Fruit fly (Drosophila melanogaster) whole organism, embryonic: ENCODE measurements around the gene Ku80.

Source experiments
- Atf-2 ChIP-seq: fragments of 200-800 bp; sonication (Bioruptor generic); optimal IDR thresholded peaks from 2 replicates; lab custom pipeline; 2016; ENCODE audit warnings: missing biosample characterization, missing genetic modification characterization
- Atf6 ChIP-seq: fragments of 200-800 bp; sonication (Bioruptor generic); IDR thresholded peaks from 2 replicates; pipeline ENCODE4 v1.3.6; 2022; ENCODE audit warnings: missing biosample characterization, missing genetic modification characterization
- C15 ChIP-seq: fragments of 200-800 bp; sonication (Bioruptor generic); IDR thresholded peaks from 3 replicates; pipeline ENCODE4 v1.3.6; 2022; ENCODE audit warnings: missing biosample characterization, missing genetic modification characterization
- CG10209 ChIP-seq: fragments of 200-800 bp; sonication (Bioruptor generic); optimal IDR thresholded peaks from 3 replicates; lab custom pipeline; 2017; ENCODE audit warnings: missing biosample characterization, mild to moderate bottlenecking, missing genetic modification characterization, missing genetic modification reagents
- CG11560 ChIP-seq: fragments of 200-800 bp; sonication (Bioruptor generic); IDR thresholded peaks from 3 replicates; pipeline ENCODE4 v1.3.6; 2022; ENCODE audit warnings: missing biosample characterization, missing genetic modification characterization
- CG12391 ChIP-seq: fragments of 200-800 bp; sonication (Bioruptor generic); optimal IDR thresholded peaks from 3 replicates; lab custom pipeline; 2018; ENCODE audit warnings: missing biosample characterization, mild to moderate bottlenecking, missing genetic modification characterization, moderate library complexity
- CG12744 ChIP-seq: fragments of 200-800 bp; sonication (Bioruptor generic); optimal IDR thresholded peaks from 2 replicates; lab custom pipeline; 2016; ENCODE audit warnings: missing biosample characterization, missing genetic modification characterization
- CG13296 ChIP-seq: fragments of 200-800 bp; sonication (Bioruptor generic); optimal IDR thresholded peaks from 3 replicates; lab custom pipeline; 2018; ENCODE audit warnings: missing biosample characterization, mild to moderate bottlenecking, missing genetic modification characterization
- CG14667 ChIP-seq: fragments of 200-800 bp; sonication (Bioruptor generic); IDR thresholded peaks from 2 replicates; pipeline ENCODE4 v1.3.6; 2022; ENCODE audit warnings: missing biosample characterization, missing genetic modification characterization
- CG1647 ChIP-seq: fragments of 200-800 bp; sonication (Bioruptor generic); optimal IDR thresholded peaks from 3 replicates; lab custom pipeline; 2016; ENCODE audit warnings: missing biosample characterization, missing genetic modification characterization
- CG17802 ChIP-seq: fragments of 200-800 bp; sonication (Bioruptor generic); optimal IDR thresholded peaks from 2 replicates; lab custom pipeline; 2018; ENCODE audit warnings: missing biosample characterization, mild to moderate bottlenecking, missing genetic modification characterization, moderate library complexity
- CG18619 ChIP-seq: fragments of 200-800 bp; sonication (Bioruptor generic); optimal IDR thresholded peaks from 3 replicates; lab custom pipeline; 2017; ENCODE audit warnings: missing biosample characterization, mild to moderate bottlenecking, missing genetic modification characterization
- CG2120 ChIP-seq: fragments of 200-800 bp; sonication (Bioruptor generic); optimal IDR thresholded peaks from 3 replicates; lab custom pipeline; 2016; ENCODE audit warnings: missing biosample characterization, missing genetic modification characterization
- CG43689 ChIP-seq: fragments of 200-800 bp; sonication (Bioruptor generic); IDR thresholded peaks from 2 replicates; pipeline ENCODE4 v1.3.6; 2022; ENCODE audit warnings: missing biosample characterization, missing genetic modification characterization
- CG4730 ChIP-seq: fragments of 200-800 bp; sonication (Bioruptor generic); IDR thresholded peaks from 2 replicates; pipeline ENCODE4 v1.3.6; 2022; ENCODE audit warnings: missing biosample characterization, missing genetic modification characterization
- CG6272 ChIP-seq: fragments of 200-800 bp; sonication (Bioruptor generic); IDR thresholded peaks from 2 replicates; pipeline ENCODE4 v1.3.6; 2022; ENCODE audit warnings: missing biosample characterization, missing genetic modification characterization
- CG6854 ChIP-seq: fragments of 200-800 bp; sonication (Bioruptor generic); optimal IDR thresholded peaks from 3 replicates; lab custom pipeline; 2017; ENCODE audit warnings: missing biosample characterization, mild to moderate bottlenecking, missing genetic modification characterization
- CG7556 ChIP-seq: fragments of 200-800 bp; sonication (Bioruptor generic); optimal IDR thresholded peaks from 2 replicates; lab custom pipeline; 2017; ENCODE audit warnings: missing biosample characterization, mild to moderate bottlenecking, missing genetic modification characterization
- CG8089 ChIP-seq: fragments of 200-800 bp; sonication (Bioruptor generic); optimal IDR thresholded peaks from 3 replicates; lab custom pipeline; 2016; ENCODE audit warnings: missing biosample characterization, missing genetic modification characterization
- CG8388 ChIP-seq: fragments of 200-800 bp; sonication (Bioruptor generic); optimal IDR thresholded peaks from 2 replicates; lab custom pipeline; 2019; ENCODE audit warnings: missing biosample characterization, mild to moderate bottlenecking, missing genetic modification characterization, moderate library complexity
- CG9797 ChIP-seq: fragments of 200-800 bp; sonication (Bioruptor generic); optimal IDR thresholded peaks from 3 replicates; lab custom pipeline; 2018; ENCODE audit warnings: missing biosample characterization, mild to moderate bottlenecking, missing genetic modification characterization
- Dad ChIP-seq: fragments of 200-800 bp; sonication (Bioruptor generic); optimal IDR thresholded peaks from 3 replicates; lab custom pipeline; 2016; ENCODE audit warnings: missing biosample characterization, missing genetic modification characterization
- GATAe ChIP-seq: fragments of 200-800 bp; sonication (Bioruptor generic); conservative IDR thresholded peaks from 2 replicates; pipeline ENCODE4 v1.3.6; 2022; ENCODE audit warnings: missing biosample characterization, missing genetic modification characterization
- HHEX ChIP-seq: fragments of 200-800 bp; sonication (Bioruptor generic); optimal IDR thresholded peaks from 3 replicates; lab custom pipeline; 2017; ENCODE audit warnings: missing biosample characterization, mild to moderate bottlenecking, missing genetic modification characterization, missing genetic modification reagents
- HLH3B ChIP-seq: fragments of 200-800 bp; sonication (Bioruptor generic); IDR thresholded peaks from 2 replicates; pipeline ENCODE4 v1.3.6; 2022; ENCODE audit warnings: missing biosample characterization, missing genetic modification characterization
- Hand ChIP-seq: fragments of 200-800 bp; sonication (Bioruptor generic); optimal IDR thresholded peaks from 2 replicates; lab custom pipeline; 2017; ENCODE audit warnings: mild to moderate bottlenecking, missing biosample characterization, missing genetic modification reagents, missing genetic modification characterization
- Hmr ChIP-seq: fragments of 200-800 bp; sonication (Bioruptor generic); optimal IDR thresholded peaks from 3 replicates; lab custom pipeline; 2017; ENCODE audit warnings: mild to moderate bottlenecking, missing biosample characterization, missing genetic modification reagents, missing genetic modification characterization
- Hr39 ChIP-seq: fragments of >200 bp; optimal IDR thresholded peaks from 2 replicates; lab custom pipeline; 2017
- MBD-R2 ChIP-seq: fragments of 200-800 bp; sonication (Bioruptor generic); IDR thresholded peaks from 2 replicates; pipeline ENCODE4 v1.3.6; 2022; ENCODE audit warnings: missing biosample characterization, missing genetic modification characterization
- PHDP ChIP-seq: fragments of 200-800 bp; sonication (Bioruptor generic); optimal IDR thresholded peaks from 3 replicates; lab custom pipeline; 2018; ENCODE audit warnings: missing biosample characterization, mild to moderate bottlenecking, missing genetic modification characterization, moderate library complexity
- Pdp1 ChIP-seq, 2 experiments: fragments of 200-800 bp; sonication (Bioruptor generic); optimal IDR thresholded peaks; 3 replicates each; lab custom pipeline; 2016; ENCODE audit warnings: missing biosample characterization in 2 of 2, missing genetic modification characterization in 2 of 2, mild to moderate bottlenecking in 1 of 2, moderate library complexity in 1 of 2
- Rfx ChIP-seq: fragments of 200-800 bp; sonication (Bioruptor generic); IDR thresholded peaks from 2 replicates; pipeline ENCODE4 v1.3.6; 2022; ENCODE audit warnings: missing biosample characterization, missing genetic modification characterization
- ap ChIP-seq: fragments of 200-800 bp; sonication (Bioruptor generic); IDR thresholded peaks from 2 replicates; pipeline ENCODE4 v1.3.6; 2022; ENCODE audit warnings: missing biosample characterization, missing genetic modification characterization
- ara ChIP-seq: fragments of 200-800 bp; sonication (Bioruptor generic); IDR thresholded peaks from 2 replicates; pipeline ENCODE4 v1.3.6; 2022; ENCODE audit warnings: missing biosample characterization, missing genetic modification characterization
- chm ChIP-seq: fragments of 200-800 bp; sonication (Bioruptor generic); IDR thresholded peaks from 2 replicates; pipeline ENCODE4 v1.3.6; 2022; ENCODE audit warnings: missing biosample characterization, missing genetic modification characterization
- ci ChIP-seq: fragments of 200-800 bp; sonication (Bioruptor generic); IDR thresholded peaks from 3 replicates; pipeline ENCODE4 v1.3.6; 2022; ENCODE audit warnings: missing biosample characterization, missing genetic modification characterization
- da ChIP-seq: fragments of 200-800 bp; sonication (Bioruptor generic); optimal IDR thresholded peaks from 2 replicates; lab custom pipeline; 2016; ENCODE audit warnings: missing biosample characterization, missing genetic modification characterization
- dimm ChIP-seq: fragments of 200-800 bp; sonication (Bioruptor generic); IDR thresholded peaks from 2 replicates; pipeline ENCODE4 v1.3.6; 2022; ENCODE audit warnings: missing biosample characterization, missing genetic modification characterization
- eve ChIP-seq, 2 experiments: fragments of >200 bp; optimal IDR thresholded peaks; 2 replicates each; lab custom pipeline; 2017; ENCODE audit warnings: missing biosample characterization in 2 of 2, missing genetic modification characterization in 2 of 2
- eyg ChIP-seq: fragments of 200-800 bp; sonication (Bioruptor generic); optimal IDR thresholded peaks from 3 replicates; lab custom pipeline; 2016; ENCODE audit warnings: missing biosample characterization, missing genetic modification characterization
- fd102C ChIP-seq: fragments of 200-800 bp; sonication (Bioruptor generic); optimal IDR thresholded peaks from 2 replicates; lab custom pipeline; 2018; ENCODE audit warnings: missing biosample characterization, mild to moderate bottlenecking, missing genetic modification characterization, moderate library complexity
- ftz-f1 ChIP-seq: fragments of 200-800 bp; sonication (Bioruptor generic); optimal IDR thresholded peaks from 2 replicates; lab custom pipeline; 2016; ENCODE audit warnings: missing biosample characterization, missing genetic modification characterization
- gcm2 ChIP-seq: fragments of 200-800 bp; sonication (Bioruptor generic); optimal IDR thresholded peaks from 2 replicates; lab custom pipeline; 2016; ENCODE audit warnings: missing biosample characterization, missing genetic modification characterization
- grn ChIP-seq: fragments of 200-800 bp; sonication (Bioruptor generic); optimal IDR thresholded peaks from 3 replicates; lab custom pipeline; 2017; ENCODE audit warnings: missing biosample characterization, missing genetic modification characterization
- ranshi ChIP-seq: fragments of 200-800 bp; sonication (Bioruptor generic); IDR thresholded peaks from 2 replicates; pipeline ENCODE4 v1.3.6; 2022; ENCODE audit warnings: missing biosample characterization, missing genetic modification characterization
- shn ChIP-seq: fragments of 200-800 bp; sonication (Bioruptor generic); optimal IDR thresholded peaks from 3 replicates; lab custom pipeline; 2016; ENCODE audit warnings: missing biosample characterization, missing genetic modification characterization
- sqz ChIP-seq: fragments of 200-800 bp; sonication (Bioruptor generic); optimal IDR thresholded peaks from 3 replicates; lab custom pipeline; 2018; ENCODE audit warnings: missing biosample characterization, mild to moderate bottlenecking, missing genetic modification characterization
- tio ChIP-seq: fragments of 200-800 bp; sonication (Bioruptor generic); optimal IDR thresholded peaks from 2 replicates; lab custom pipeline; 2017; ENCODE audit warnings: missing biosample characterization, missing genetic modification characterization, inconsistent platforms
- wek ChIP-seq: fragments of 200-800 bp; sonication (Bioruptor generic); optimal IDR thresholded peaks from 3 replicates; lab custom pipeline; 2018; ENCODE audit warnings: missing biosample characterization, mild to moderate bottlenecking, missing genetic modification characterization, moderate library complexity

Gene Ku80

DNA sequence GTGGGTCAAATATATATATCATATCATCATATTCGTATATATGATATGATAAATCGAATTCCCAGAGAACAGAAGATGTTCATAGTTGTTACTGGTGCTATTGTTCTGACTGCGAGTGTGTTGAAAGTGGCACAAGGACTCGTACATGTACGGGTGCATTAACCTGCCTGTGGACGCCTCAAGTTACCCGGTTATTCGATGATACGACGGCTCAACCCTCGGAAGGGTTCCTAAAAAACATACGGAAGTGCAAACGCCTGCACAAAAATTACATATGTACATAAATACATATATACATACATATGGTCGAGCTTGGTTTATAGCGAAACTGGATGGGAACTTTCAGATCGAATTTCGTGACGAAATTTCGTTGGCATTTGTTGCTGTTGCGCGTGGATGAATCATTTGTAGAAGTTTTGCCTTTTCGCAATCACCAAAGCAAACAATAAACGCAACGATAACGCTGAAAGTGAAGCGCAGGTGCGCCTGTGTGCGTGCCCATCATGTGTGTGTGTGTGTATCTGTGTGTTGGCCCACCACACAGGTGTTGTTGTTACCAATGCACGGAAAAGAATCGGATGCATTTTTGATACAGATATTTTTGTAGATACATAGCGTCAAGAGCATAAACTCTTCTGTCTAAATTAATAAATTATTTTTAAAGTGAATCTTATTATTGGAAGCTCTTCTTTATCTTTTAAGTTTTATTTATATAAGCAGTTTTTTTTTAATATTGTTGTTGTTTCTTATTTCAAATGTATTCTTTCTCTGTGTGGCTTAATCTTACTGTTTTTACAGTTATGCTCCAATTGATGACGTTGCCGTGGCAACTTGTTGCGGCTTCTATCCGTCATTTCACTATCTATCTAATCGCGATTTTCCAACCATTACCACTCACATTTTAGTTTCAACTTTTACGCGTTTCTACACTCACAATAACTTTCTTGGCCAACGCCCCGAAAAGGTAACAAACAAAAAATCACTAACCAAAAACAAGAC, 9.3 kb downstream of the Ku80 start (continued):
- TF ChIP-seq grn: peak; percentile 1
- peak; percentile 5 for TF ChIP-seq eyg
- TF ChIP-seq ara (GFP tag; lab: Robert Waterston, UW): peak; percentile 83
- TF ChIP-seq dimm (GFP tag; lab: Robert Waterston, UW): no peak
- TF ChIP-seq ap (GFP tag; lab: Robert Waterston, UW): peak; percentile 82
- no peak for TF ChIP-seq Hr39
- no peak for TF ChIP-seq fd102C (GFP tag; lab: Kevin White, UChicago)
- peak; percentile 63 for TF ChIP-seq CG14667
- peak; percentile 13 for TF ChIP-seq CG17802 (tag; lab: Kevin White, UChicago)
- TF ChIP-seq Atf6 (GFP tag; lab: Robert Waterston, UW): peak; percentile 74
- no peak for TF ChIP-seq Atf-2 (GFP tag; lab: Kevin White, UChicago)
- peak; percentile 50 for TF ChIP-seq CG2120 (GFP tag; lab: Kevin White, UChicago)
- TF ChIP-seq wek (GFP tag; lab: Kevin White, UChicago): no peak
- TF ChIP-seq CG12391 (tag; lab: Kevin White, UChicago): peak; percentile 88
- no peak for TF ChIP-seq CG6854 (GFP tag; lab: Kevin White, UChicago)
- TF ChIP-seq Hmr (GFP tag; lab: Kevin White, UChicago): peak; percentile 53
- 0 out of 3 replicates have a peak, but pooled peaks have one; percentile 15 for TF ChIP-seq CG11560
- peak; percentile 48 for TF ChIP-seq CG8089 (GFP tag; lab: Kevin White, UChicago)
- peak; percentile 67; the same call in 2 of the 3 replicates for TF ChIP-seq C15 (GFP tag; lab: Robert Waterston, UW)
- peak; percentile 51 for TF ChIP-seq CG18619
- no peak for TF ChIP-seq Hand
- TF ChIP-seq tio (GFP tag; lab: Kevin White, UChicago): no peak
- TF ChIP-seq CG10209: peak; percentile 75
- TF ChIP-seq CG7556 (GFP tag; lab: Kevin White, UChicago): peak; percentile 80
- no peak; the same call in 1 of the 2 replicates for TF ChIP-seq GATAe (GFP tag; lab: Robert Waterston, UW)
- peak; percentile 64; the same call in 1 of the 2 replicates for TF ChIP-seq Rfx (GFP tag; lab: Robert Waterston, UW)
- peak; percentile 58 for TF ChIP-seq HHEX
- no peak for TF ChIP-seq MBD-R2 (GFP tag; lab: Robert Waterston, UW)
- TF ChIP-seq gcm2: no peak
- TF ChIP-seq ranshi (GFP tag; lab: Robert Waterston, UW): peak; percentile 70; the same call in 1 of the 2 replicates
- no peak for TF ChIP-seq eve (GFP tag; optimal IDR thresholded peaks at IDR 0.05; lab: Kevin White, UChicago)
- peak; percentile 20 for TF ChIP-seq Dad (GFP tag; lab: Kevin White, UChicago)
- peak; percentile 64 for TF ChIP-seq PHDP
- peak; percentile 32 for TF ChIP-seq CG13296
- TF ChIP-seq CG12744 (GFP tag; lab: Kevin White, UChicago): no peak
- peak; percentile 26 for TF ChIP-seq CG1647 (GFP tag; lab: Kevin White, UChicago)
- TF ChIP-seq CG43689 (GFP tag; lab: Robert Waterston, UW): peak; percentile 44; the same call in 1 of the 2 replicates
- peak; percentile 82 for TF ChIP-seq ci (GFP tag; lab: Robert Waterston, UW)
- no peak for TF ChIP-seq ftz-f1
- TF ChIP-seq CG4730: peak; percentile 74
- peak; percentile 72 for TF ChIP-seq CG8388 (GFP tag; lab: Kevin White, UChicago)
- TF ChIP-seq sqz (GFP tag; lab: Kevin White, UChicago): no peak
- TF ChIP-seq HLH3B: peak; percentile 82
- no peak for TF ChIP-seq da (GFP tag; lab: Kevin White, UChicago)
- no peak for TF ChIP-seq chm (GFP tag; lab: Robert Waterston, UW)
- peak; percentile 37 for TF ChIP-seq shn
- peak in 1 of 2 experiments; percentile 55 for TF ChIP-seq Pdp1 (GFP tag; optimal IDR thresholded peaks at IDR 0.05; lab: Kevin White, UChicago)
- no peak for TF ChIP-seq CG9797 (GFP tag; lab: Kevin White, UChicago)
- TF ChIP-seq CG6272: peak; percentile 55
